Fruit fly (Drosophila melanogaster) whole organism: ENCODE measurements around the gene CG4611.

Experiments
- CG8478 ChIP-seq: fragments of >200 bp; optimal IDR thresholded peaks from 2 replicates; lab custom pipeline; 2018; ENCODE audit warnings: inconsistent platforms
- Dll ChIP-seq: fragments of >200 bp; optimal IDR thresholded peaks from 2 replicates; lab custom pipeline; 2017
- EcR ChIP-seq, 2 experiments: fragments of >200 bp; optimal IDR thresholded peaks; 2 replicates each; lab custom pipeline; 2017; ENCODE audit warnings: missing biosample characterization in 2 of 2, missing genetic modification characterization in 2 of 2, missing genetic modification reagents in 2 of 2
- pan ChIP-seq: fragments of >200 bp; optimal IDR thresholded peaks from 2 replicates; lab custom pipeline; 2017
- psq ChIP-seq: fragments of >200 bp; optimal IDR thresholded peaks from 2 replicates; lab custom pipeline; 2017
- usp ChIP-seq: fragments of >200 bp; optimal IDR thresholded peaks from 2 replicates; lab custom pipeline; 2017; ENCODE audit warnings: missing biosample characterization, missing genetic modification characterization, mixed read lengths

Gene CG4611

DNA sequence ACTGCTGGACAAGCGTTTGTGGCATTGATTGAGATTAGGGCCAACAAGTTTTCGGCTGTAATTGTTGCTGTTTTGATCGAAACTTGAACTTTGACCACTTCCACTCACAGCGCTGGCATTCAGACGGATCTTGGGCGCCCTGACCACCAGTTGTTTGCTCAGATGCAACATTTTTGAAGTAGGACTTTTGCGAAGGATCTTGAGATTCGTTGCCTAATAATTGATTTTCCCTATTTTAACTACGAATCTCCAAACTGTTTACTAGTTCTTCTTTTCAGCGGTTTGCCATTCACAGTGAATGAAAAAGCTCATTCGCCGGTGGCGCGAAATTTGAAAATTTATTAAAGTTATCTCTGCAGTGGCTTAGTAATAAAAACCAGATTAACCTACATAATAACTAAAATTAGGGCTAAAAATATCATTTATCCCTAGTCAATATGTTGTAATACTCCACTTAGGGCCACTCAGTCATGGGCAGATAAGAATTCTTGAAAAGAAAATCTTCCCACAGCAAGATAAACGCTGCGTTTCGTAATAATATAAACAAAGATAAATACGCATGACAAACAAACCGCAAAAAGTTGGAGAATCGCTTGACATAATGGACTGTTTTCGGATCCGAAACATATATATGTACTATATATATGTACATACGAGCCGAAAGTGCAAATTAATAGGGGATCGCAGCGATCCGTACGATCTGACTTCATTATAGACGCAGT is 5.4 kb downstream of the CG4611 start, which contains the start of the genes Dhrs4 and Gdap1:
Gene Dhrs4 (minus strand): TSS at position 267 of the 722 bp plus-strand sequence.
Gene Gdap1 (plus strand): TSS at position 574 of the 722 bp plus-strand sequence.
- no peak for TF ChIP-seq Dll (lab: Kevin White, UChicago)
- TF ChIP-seq EcR (GFP tag; optimal IDR thresholded peaks at IDR 0.05; lab: Kevin White, UChicago), result no peak
- TF ChIP-seq CG8478 (lab: Kevin White, UChicago), result no peak
- no peak for TF ChIP-seq pan (lab: Kevin White, UChicago)
- no peak for TF ChIP-seq psq (lab: Kevin White, UChicago)
- TF ChIP-seq usp (GFP tag; lab: Kevin White, UChicago), result no peak

DNA sequence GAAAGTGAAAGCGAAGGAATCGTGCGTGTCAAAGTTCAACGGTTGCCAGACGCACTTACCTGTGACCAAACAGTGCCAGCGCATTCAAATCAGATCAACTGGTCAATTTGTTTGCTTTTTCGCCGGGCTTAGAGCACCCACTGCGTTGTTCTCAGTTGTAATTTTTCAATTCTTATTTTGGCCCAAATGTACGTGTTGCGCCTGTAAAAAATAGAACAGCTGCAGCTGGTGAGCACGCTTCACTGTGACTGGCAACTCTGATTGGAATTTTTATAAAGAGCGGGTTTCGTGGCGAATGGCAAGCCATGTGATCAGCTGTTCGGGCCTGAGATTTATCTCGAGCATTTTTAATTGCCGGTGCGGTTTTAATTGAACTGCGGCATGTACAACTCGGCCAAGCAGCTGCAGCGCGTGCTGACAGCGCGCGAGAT is 9.7 kb downstream of the CG4611 start, which contains the start of the genes Fitm and AlaRS-m:
Gene Fitm (minus strand): TSS at position 250 of the 431 bp plus-strand sequence.
Gene AlaRS-m (plus strand): TSS at position 285 of the 431 bp plus-strand sequence.
- TF ChIP-seq Dll (lab: Kevin White, UChicago) (no peak), usp (GFP tag; lab: Kevin White, UChicago) (no peak), pan (lab: Kevin White, UChicago) (no peak), psq (lab: Kevin White, UChicago) (no peak), CG8478 (lab: Kevin White, UChicago) (no peak), EcR (GFP tag; optimal IDR thresholded peaks at IDR 0.05; lab: Kevin White, UChicago) (no peak)

DNA sequence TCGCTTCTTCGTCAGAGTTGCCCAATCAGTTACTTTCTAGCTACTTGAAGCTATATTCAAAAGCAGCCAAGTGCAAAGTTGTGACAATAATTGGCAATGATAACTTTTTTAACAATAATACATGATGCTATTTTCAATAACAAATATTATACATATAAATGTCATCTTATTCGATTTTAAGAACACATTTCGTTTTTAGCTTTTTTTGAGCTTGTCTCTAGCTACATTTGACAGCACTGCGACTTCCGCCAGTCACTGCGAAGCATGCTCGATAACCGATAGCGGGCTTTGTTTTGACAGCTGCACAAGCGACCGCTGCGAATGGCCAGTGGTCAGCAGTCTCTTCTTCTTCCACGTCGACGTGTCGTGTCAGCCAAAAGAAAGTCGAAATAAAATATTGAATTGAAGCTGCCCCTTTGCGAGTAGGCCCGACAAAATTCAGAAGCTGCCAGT is 16.2 kb downstream of the CG4611 start, which contains the start of the genes Gen and Srp54k:
Gene Gen (minus strand): TSS at position 23 of the 453 bp plus-strand sequence.
Gene Srp54k (plus strand): TSS at position 325 of the 453 bp plus-strand sequence.
- TF ChIP-seq pan (lab: Kevin White, UChicago) (no peak), Dll (lab: Kevin White, UChicago) (no peak), psq (lab: Kevin White, UChicago) (no peak), CG8478 (lab: Kevin White, UChicago) (no peak), EcR (GFP tag; optimal IDR thresholded peaks at IDR 0.05; lab: Kevin White, UChicago) (no peak), usp (GFP tag; lab: Kevin White, UChicago) (no peak)

- TF ChIP-seq usp (GFP tag; lab: Kevin White, UChicago) (no peak), EcR (GFP tag; optimal IDR thresholded peaks at IDR 0.05; lab: Kevin White, UChicago) (no peak), psq (lab: Kevin White, UChicago) (no peak), pan (lab: Kevin White, UChicago) (no peak), CG8478 (lab: Kevin White, UChicago) (no peak), Dll (lab: Kevin White, UChicago) (no peak)
These were observed 18.9 kb downstream of the CG4611 start for dm6 chr3L:5154917-5155613.

- TF ChIP-seq pan (lab: Kevin White, UChicago), result no peak
- no peak for TF ChIP-seq EcR (GFP tag; optimal IDR thresholded peaks at IDR 0.05; lab: Kevin White, UChicago)
- no peak for TF ChIP-seq usp (GFP tag; lab: Kevin White, UChicago)
- no peak for TF ChIP-seq CG8478 (lab: Kevin White, UChicago)
- no peak for TF ChIP-seq psq (lab: Kevin White, UChicago)
- TF ChIP-seq Dll (lab: Kevin White, UChicago), result no peak
These were observed 36.3 kb downstream of the CG4611 start for dm6 chr3L:5172470-5172869.

DNA sequence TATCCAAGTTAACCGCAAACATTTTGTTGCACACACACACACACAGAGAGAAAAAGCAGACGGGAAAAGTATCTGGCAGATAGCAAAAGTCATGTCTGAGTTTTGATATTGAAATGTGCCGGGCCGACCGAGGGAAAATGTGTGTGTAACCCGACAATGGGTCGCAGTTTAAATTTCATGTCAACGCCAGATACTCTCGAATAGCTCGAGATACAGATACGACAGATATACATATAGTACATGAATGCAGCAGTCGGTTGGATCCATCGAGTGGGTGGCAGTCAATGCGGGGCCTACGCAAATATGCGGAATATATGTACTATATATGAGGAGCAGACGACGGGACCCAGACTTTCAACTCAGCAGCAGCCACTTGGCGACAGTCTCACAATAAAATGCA is 39.9 kb downstream of the CG4611 start:
- TF ChIP-seq psq (lab: Kevin White, UChicago) (no peak), Dll (lab: Kevin White, UChicago) (no peak), EcR (GFP tag; optimal IDR thresholded peaks at IDR 0.05; lab: Kevin White, UChicago) (no peak), usp (GFP tag; lab: Kevin White, UChicago) (no peak), pan (lab: Kevin White, UChicago) (no peak), CG8478 (lab: Kevin White, UChicago) (no peak)

DNA sequence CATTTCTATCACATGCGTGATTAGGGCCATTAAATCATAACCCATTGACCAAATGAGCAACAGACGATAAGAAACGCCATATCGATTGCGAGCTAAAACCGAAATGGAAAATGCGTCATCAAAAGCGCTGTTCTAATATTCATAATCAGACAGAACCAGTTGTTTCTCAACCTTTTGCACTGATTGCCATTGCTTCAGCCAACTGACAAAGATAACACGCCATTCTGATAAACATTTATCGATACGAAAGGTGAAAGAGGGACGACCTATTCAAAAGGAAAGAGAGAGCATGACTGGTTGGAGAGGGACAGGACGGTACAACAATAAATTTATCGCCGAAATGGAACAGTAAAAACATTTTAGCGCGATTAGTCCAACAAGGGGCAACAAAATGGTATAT is 40.6 kb downstream of the CG4611 start:
- TF ChIP-seq Dll (lab: Kevin White, UChicago) (no peak), EcR (GFP tag; optimal IDR thresholded peaks at IDR 0.05; lab: Kevin White, UChicago) (no peak), psq (lab: Kevin White, UChicago) (no peak), CG8478 (lab: Kevin White, UChicago) (no peak), pan (lab: Kevin White, UChicago) (no peak), usp (GFP tag; lab: Kevin White, UChicago) (no peak)

DNA sequence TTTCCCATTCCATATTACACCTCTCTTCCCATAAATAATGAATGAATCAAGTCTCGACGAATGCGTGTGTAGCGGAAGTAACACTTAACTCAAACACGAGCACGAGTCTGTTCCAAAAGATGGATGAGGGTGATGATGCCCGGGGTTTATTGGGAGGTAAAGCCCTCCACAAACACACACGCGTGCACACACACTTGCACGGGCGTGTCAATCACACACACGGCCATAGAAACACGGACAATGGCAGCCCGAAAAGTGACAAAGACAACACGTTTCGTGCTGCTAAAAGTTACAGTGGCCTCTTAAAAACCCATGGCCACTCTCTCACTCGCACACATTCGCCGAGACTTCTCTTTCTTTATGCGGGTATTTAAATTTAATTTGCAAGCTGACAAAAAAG is 42.7 kb downstream of the CG4611 start:
- TF ChIP-seq pan (lab: Kevin White, UChicago), result no peak
- no peak for TF ChIP-seq psq (lab: Kevin White, UChicago)
- TF ChIP-seq usp (GFP tag; lab: Kevin White, UChicago), result no peak
- TF ChIP-seq CG8478 (lab: Kevin White, UChicago), result no peak
- no peak for TF ChIP-seq Dll (lab: Kevin White, UChicago)
- no peak for TF ChIP-seq EcR (GFP tag; optimal IDR thresholded peaks at IDR 0.05; lab: Kevin White, UChicago)

DNA sequence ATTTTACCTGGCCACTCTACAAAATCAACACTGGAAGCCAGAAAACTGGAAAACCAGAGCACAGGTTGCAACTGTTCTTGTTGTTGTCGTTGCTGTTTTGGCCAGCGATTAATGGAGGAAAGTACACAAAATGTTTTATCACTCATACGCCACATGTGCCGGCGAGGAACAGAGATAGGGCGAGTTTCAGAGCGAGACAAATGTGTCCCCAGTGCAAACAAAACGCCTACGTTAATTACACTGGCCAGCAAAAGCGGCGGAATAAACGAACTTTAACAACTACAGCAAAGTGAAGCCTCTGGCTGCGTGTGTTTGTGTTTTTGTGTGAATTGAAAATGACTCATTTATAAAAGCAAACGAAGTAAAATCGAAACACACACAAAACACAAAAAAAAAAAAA is 44.0 kb downstream of the CG4611 start:
- TF ChIP-seq pan (lab: Kevin White, UChicago) (no peak), Dll (lab: Kevin White, UChicago) (no peak), CG8478 (lab: Kevin White, UChicago) (no peak), psq (lab: Kevin White, UChicago) (no peak), usp (GFP tag; lab: Kevin White, UChicago) (no peak), EcR (GFP tag; optimal IDR thresholded peaks at IDR 0.05; lab: Kevin White, UChicago) (no peak)

DNA sequence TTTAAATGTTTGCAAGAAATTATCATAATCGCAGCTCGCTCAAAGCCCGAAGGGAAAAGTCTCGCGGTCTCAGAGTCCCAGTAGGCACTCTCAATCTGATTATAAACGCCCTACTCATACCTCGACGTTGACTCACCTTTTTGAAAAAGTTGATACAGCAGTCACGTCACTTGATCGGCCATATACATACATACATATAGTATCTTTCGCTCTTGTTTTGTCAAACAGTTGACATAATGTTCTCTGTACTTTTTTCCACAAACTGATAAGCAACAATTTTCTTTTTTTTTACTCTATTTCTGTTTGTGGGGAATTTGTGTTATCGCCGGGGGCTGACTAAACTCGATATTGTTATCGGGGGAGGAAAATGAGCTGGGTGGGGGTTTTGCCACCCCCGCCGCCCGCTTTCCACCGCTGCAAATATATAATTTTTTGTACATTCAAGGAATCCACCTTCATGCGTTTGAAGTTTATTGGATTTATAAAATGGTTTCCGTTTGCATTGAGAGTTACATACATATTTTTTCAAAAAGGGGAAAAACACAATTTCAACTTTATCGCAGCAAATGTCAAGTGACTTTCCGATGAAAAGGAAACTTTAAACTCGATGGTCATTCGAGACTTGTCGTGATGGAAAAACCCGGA is 44.9 kb downstream of the CG4611 start:
- TF ChIP-seq CG8478 (lab: Kevin White, UChicago), result no peak
- TF ChIP-seq usp (GFP tag; lab: Kevin White, UChicago), result no peak
